Fruit fly (Drosophila melanogaster) Kc167 (cell line): ENCODE measurements around the gene CG33116.

Source experiments
- Myc ChIP-seq: fragments of >200 bp; optimal IDR thresholded peaks from 2 replicates; lab custom pipeline; 2017; ENCODE audit warnings: missing external identifiers
- Sin3A ChIP-seq: fragments of >200 bp; optimal IDR thresholded peaks from 2 replicates; lab custom pipeline; 2018; ENCODE audit warnings: missing external identifiers
- h ChIP-seq: fragments of >200 bp; optimal IDR thresholded peaks from 3 replicates; lab custom pipeline; 2018; ENCODE audit warnings: missing external identifiers
- insv ChIP-seq: fragments of >200 bp; optimal IDR thresholded peaks from 3 replicates; lab custom pipeline; 2018; ENCODE audit warnings: missing external identifiers
- psq ChIP-seq: fragments of >200 bp; optimal IDR thresholded peaks from 2 replicates; lab custom pipeline; 2017; ENCODE audit warnings: missing external identifiers
- ttk ChIP-seq: sonication (Bioruptor generic); optimal IDR thresholded peaks from 2 replicates; lab custom pipeline; 2017; ENCODE audit warnings: missing external identifiers

The CG33116 gene

dm6 chr2L:19533247-19533646, at the start of gene CG33116:
Gene CG33116, plus strand, starts transcription at chr2L:19533479.
- TF ChIP-seq psq (lab: Kevin White, UChicago) (no peak), Myc (lab: Kevin White, UChicago) (no peak), h (lab: Kevin White, UChicago) (no peak), insv (lab: Kevin White, UChicago) (no peak), Sin3A (lab: Kevin White, UChicago) (no peak), ttk (lab: Kevin White, UChicago) (no peak)

dm6 chr2L:19484539-19484938, 48.7 kb upstream of the CG33116 start, which contains the start of the genes CG10195 and CG13084:
Gene CG10195, minus strand, starts transcription at chr2L:19484705.
Gene CG13084, plus strand, starts transcription at chr2L:19484930.
- TF ChIP-seq psq (lab: Kevin White, UChicago) (no peak), Sin3A (lab: Kevin White, UChicago) (no peak), insv (lab: Kevin White, UChicago) (no peak), ttk (lab: Kevin White, UChicago) (no peak), h (lab: Kevin White, UChicago) (no peak), Myc (lab: Kevin White, UChicago) (no peak)

dm6 chr2L:19487190-19487589, 46.1 kb upstream of the CG33116 start, which contains the start of gene CG13083:
Gene CG13083, plus strand, starts transcription at chr2L:19487490.
- TF ChIP-seq ttk (lab: Kevin White, UChicago) (no peak), Myc (lab: Kevin White, UChicago) (no peak), psq (lab: Kevin White, UChicago) (no peak), insv (lab: Kevin White, UChicago) (no peak), Sin3A (lab: Kevin White, UChicago) (no peak), h (lab: Kevin White, UChicago) (no peak)

dm6 chr2L:19489997-19490461, 43.2 kb upstream of the CG33116 start, which contains the start of the genes CG10194 and CG18094:
Gene CG10194, minus strand, starts transcription at chr2L:19490104.
Gene CG18094, plus strand, starts transcription at chr2L:19490262.
- TF ChIP-seq ttk (lab: Kevin White, UChicago) (no peak), Sin3A (lab: Kevin White, UChicago) (no peak), insv (lab: Kevin White, UChicago) (no peak), psq (lab: Kevin White, UChicago) (no peak), Myc (lab: Kevin White, UChicago) (no peak), h (lab: Kevin White, UChicago) (no peak)

dm6 chr2L:19492934-19493686, 40.2 kb upstream of the CG33116 start, which contains the start of the genes swm and Ctu2:
Gene swm, plus strand, starts transcription at chr2L:19493251.
Gene Ctu2, minus strand, starts transcription at chr2L:19493253.
- TF ChIP-seq insv (lab: Kevin White, UChicago) (no peak), h (lab: Kevin White, UChicago) (no peak), psq (lab: Kevin White, UChicago) (no peak), Sin3A (lab: Kevin White, UChicago) (no peak), ttk (lab: Kevin White, UChicago) (no peak), Myc (lab: Kevin White, UChicago) (no peak)

dm6 chr2L:19497983-19498382, 35.3 kb upstream of the CG33116 start, which contains the start of gene Top3alpha:
Gene Top3alpha, plus strand, starts transcription at chr2L:19498168.
- no peak for TF ChIP-seq insv (lab: Kevin White, UChicago)
- TF ChIP-seq Sin3A (lab: Kevin White, UChicago): no peak
- TF ChIP-seq Myc (lab: Kevin White, UChicago): no peak

dm6 chr2L:19506323-19506722, 27.0 kb upstream of the CG33116 start:
- TF ChIP-seq ttk (lab: Kevin White, UChicago) (no peak), psq (lab: Kevin White, UChicago) (no peak), Sin3A (lab: Kevin White, UChicago) (no peak), Myc (lab: Kevin White, UChicago) (no peak), insv (lab: Kevin White, UChicago) (no peak), h (lab: Kevin White, UChicago) (no peak)

dm6 chr2L:19508361-19508918, 24.8 kb upstream of the CG33116 start, which contains the start of gene cyst:
Gene cyst, minus strand, starts transcription at chr2L:19508764.
- no peak for TF ChIP-seq ttk (lab: Kevin White, UChicago)

- TF ChIP-seq h (lab: Kevin White, UChicago) (no peak), Myc (lab: Kevin White, UChicago) (no peak), ttk (lab: Kevin White, UChicago) (no peak), insv (lab: Kevin White, UChicago) (no peak), Sin3A (lab: Kevin White, UChicago) (no peak), psq (lab: Kevin White, UChicago) (no peak)
Observed at dm6 chr2L:19512184-19512583, 21.1 kb upstream of the CG33116 start.

dm6 chr2L:19516062-19516461, 17.2 kb upstream of the CG33116 start:
- no peak for TF ChIP-seq ttk (lab: Kevin White, UChicago)
- no peak for TF ChIP-seq Sin3A (lab: Kevin White, UChicago)
- no peak for TF ChIP-seq insv (lab: Kevin White, UChicago)
- no peak for TF ChIP-seq Myc (lab: Kevin White, UChicago)

- no peak for TF ChIP-seq h (lab: Kevin White, UChicago)
- no peak for TF ChIP-seq Myc (lab: Kevin White, UChicago)
- no peak for TF ChIP-seq insv (lab: Kevin White, UChicago)
- no peak for TF ChIP-seq psq (lab: Kevin White, UChicago)
- TF ChIP-seq Sin3A (lab: Kevin White, UChicago): no peak
- TF ChIP-seq ttk (lab: Kevin White, UChicago): no peak
Observed at dm6 chr2L:19517154-19517814, 16.0 kb upstream of the CG33116 start, which contains the start of gene Hasp. Gene Hasp, minus strand, starts transcription at chr2L:19517204.
